Worm (Caenorhabditis elegans): Measurements from ENCODE around the gene K09F6.3.

DNA sequence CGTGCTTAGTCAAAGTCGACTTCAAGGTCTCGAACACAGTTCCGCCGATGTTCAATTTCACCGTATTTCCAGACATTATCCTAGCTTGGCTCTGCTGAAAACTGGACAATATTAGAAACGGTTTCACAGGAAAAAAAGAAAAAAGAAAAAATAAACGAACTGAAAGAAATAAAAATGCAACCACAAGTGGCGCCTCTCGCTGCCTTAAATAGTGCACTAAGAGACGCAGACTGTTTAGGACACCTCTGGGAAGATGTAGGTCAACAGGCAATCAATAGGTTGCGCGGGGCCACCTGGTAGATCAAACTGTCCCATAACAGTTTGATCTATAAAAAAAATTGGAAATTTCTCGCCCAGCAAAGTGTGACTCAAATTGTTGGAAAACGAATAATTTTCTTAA, 43.8 kb downstream of the K09F6.3 start, which contains the start of gene B0281.4:
- no peak for TF ChIP-seq lin-13 (GFP tag; optimal IDR thresholded peaks at IDR 0.05)
- no peak for TF ChIP-seq nhr-28 (tag; optimal IDR thresholded peaks at IDR 0.05)
- no peak for TF ChIP-seq dve-1 (tag; optimal IDR thresholded peaks at IDR 0.05; ENCODE audit: insufficient read depth)
- no peak for TF ChIP-seq unc-130 (GFP tag; optimal IDR thresholded peaks at IDR 0.05)
- no peak for TF ChIP-seq lir-3 (tag; optimal IDR thresholded peaks at IDR 0.05)
- no peak for TF ChIP-seq lin-39 (tag; optimal IDR thresholded peaks at IDR 0.05)
- TF ChIP-seq php-3 (GFP tag; IDR thresholded peaks at IDR 0.05), result no peak
